Fruit fly (Drosophila melanogaster): ENCODE measurements around the gene CG13398.
A peak's percentile ranks its signal among the peaks of the same experiment; 100 is the strongest.

Gene CG13398

DNA sequence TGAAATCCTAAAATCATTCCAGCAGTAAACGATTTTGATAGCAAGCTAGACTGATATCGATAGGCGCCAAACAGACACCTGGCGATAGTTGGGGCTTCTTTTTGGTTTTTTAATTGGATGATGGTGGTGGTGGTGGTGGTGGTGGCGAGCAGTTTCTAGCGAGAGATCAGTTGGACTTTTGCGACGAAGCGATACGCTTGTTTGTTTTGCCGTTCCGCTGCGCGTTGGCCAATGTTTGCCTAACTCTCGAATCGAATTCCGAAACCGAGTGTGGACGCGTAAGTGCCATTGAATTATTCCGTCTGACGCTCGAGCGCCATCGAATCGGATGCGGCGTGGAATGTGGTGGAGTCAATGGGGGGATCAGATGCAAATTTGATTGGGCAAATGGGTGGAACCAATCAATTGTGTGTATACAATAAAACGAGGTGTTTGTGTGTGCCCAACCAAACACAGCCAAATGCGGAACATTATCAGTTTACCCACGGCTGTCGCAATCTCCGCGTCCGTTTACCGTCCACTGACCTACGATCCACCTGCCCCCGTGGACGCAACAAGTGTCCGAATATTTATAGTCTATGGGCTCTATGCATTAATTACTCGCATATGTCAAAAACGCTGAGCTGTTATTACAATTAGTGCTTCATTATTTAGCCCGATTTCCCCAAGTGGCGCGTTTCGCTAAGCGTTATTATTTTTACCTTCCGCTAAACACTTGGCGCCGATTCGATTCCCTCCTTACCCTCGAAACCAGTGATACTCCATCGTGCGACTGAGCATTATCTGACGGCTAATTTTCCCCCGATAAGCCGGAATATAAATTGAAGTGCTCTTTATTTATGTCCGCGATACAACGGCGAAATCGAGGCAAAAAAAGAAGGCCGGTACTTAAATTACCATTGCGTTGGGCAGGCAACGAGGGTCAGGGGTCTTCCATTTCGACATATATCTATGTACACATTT, 44.4 kb downstream of the CG13398 start, which contains the start of gene CG17292 (continued):
- TF ChIP-seq CG9609 (GFP tag; optimal IDR thresholded peaks at IDR 0.05) (no peak), prd (optimal IDR thresholded peaks at IDR 0.05) (no peak), prd (GFP tag; IDR thresholded peaks at IDR 0.05) (peak; percentile 35; the same call in 1 of the 3 replicates), Mad (GFP tag; optimal IDR thresholded peaks at IDR 0.05) (peak; percentile 42), run (tag; optimal IDR thresholded peaks at IDR 0.05) (peak; percentile 66), crol (GFP tag; IDR thresholded peaks at IDR 0.05) (no peak; the same call in 1 of the 2 replicates), klu (GFP tag; IDR thresholded peaks at IDR 0.05) (no peak), CG10959 (GFP tag; IDR thresholded peaks at IDR 0.05) (no peak), CG9876 (GFP tag; optimal IDR thresholded peaks at IDR 0.05) (no peak), Atf6 (GFP tag; IDR thresholded peaks at IDR 0.05) (peak; percentile 86), CG32772 (GFP tag; IDR thresholded peaks at IDR 0.05) (peak; percentile 31; the same call in 1 of the 2 replicates), CG9215 (GFP tag; IDR thresholded peaks at IDR 0.05) (no peak), h (optimal IDR thresholded peaks at IDR 0.05) (no peak), CG10209 (GFP tag; optimal IDR thresholded peaks at IDR 0.05) (peak; percentile 37), CG13296 (GFP tag; optimal IDR thresholded peaks at IDR 0.05) (peak; percentile 54), trh (GFP tag; optimal IDR thresholded peaks at IDR 0.05) (no peak), br (optimal IDR thresholded peaks at IDR 0.05) (no peak), Fer3 (tag; optimal IDR thresholded peaks at IDR 0.05) (peak; percentile 30), toy (GFP tag; IDR thresholded peaks at IDR 0.05) (no peak), pita (GFP tag; optimal IDR thresholded peaks at IDR 0.05) (no peak), CG6272 (GFP tag; IDR thresholded peaks at IDR 0.05) (peak; percentile 49), dm (GFP tag; optimal IDR thresholded peaks at IDR 0.05) (no peak), CG10543 (GFP tag; optimal IDR thresholded peaks at IDR 0.05) (peak; percentile 93), Aef1 (GFP tag; IDR thresholded peaks at IDR 0.05) (peak; percentile 20; the same call in 1 of the 3 replicates), HLH3B (GFP tag; IDR thresholded peaks at IDR 0.05) (peak; percentile 60), ftz-f1 (GFP tag; optimal IDR thresholded peaks at IDR 0.05) (peak; percentile 67), CG10654 (GFP tag; optimal IDR thresholded peaks at IDR 0.05) (no peak), CG8290 (GFP tag; optimal IDR thresholded peaks at IDR 0.05) (no peak), CG8290 (tag; optimal IDR thresholded peaks at IDR 0.05) (peak in 1 of 2 experiments; percentile 88), PHDP (tag; optimal IDR thresholded peaks at IDR 0.05) (peak; percentile 54), bsh (GFP tag; optimal IDR thresholded peaks at IDR 0.05) (peak in 1 of 2 experiments; percentile 23), slou (GFP tag; optimal IDR thresholded peaks at IDR 0.05) (no peak), Hand (GFP tag; optimal IDR thresholded peaks at IDR 0.05) (peak; percentile 30), CG13123 (GFP tag; optimal IDR thresholded peaks at IDR 0.05) (no peak), caup (GFP tag; optimal IDR thresholded peaks at IDR 0.05; ENCODE audit: severe bottlenecking) (peak; percentile 76), CG31224 (GFP tag; IDR thresholded peaks at IDR 0.05) (0 out of 2 replicates have a peak, but pooled peaks have one; percentile 13), CG1233 (GFP tag; optimal IDR thresholded peaks at IDR 0.05) (peak; percentile 4), Spps (tag; optimal IDR thresholded peaks at IDR 0.05) (no peak), Mrtf (GFP tag; IDR thresholded peaks at IDR 0.05) (no peak; the same call in 2 of the 3 replicates), D19A (tag; optimal IDR thresholded peaks at IDR 0.05) (peak; percentile 22), gce (GFP tag; IDR thresholded peaks at IDR 0.05) (peak; percentile 75; the same call in 1 of the 3 replicates), Xrp1 (GFP tag; IDR thresholded peaks at IDR 0.05) (peak; percentile 63), Mes4 (GFP tag; optimal IDR thresholded peaks at IDR 0.05) (peak; percentile 27), CG12744 (GFP tag; optimal IDR thresholded peaks at IDR 0.05) (no peak), Deaf1 (tag; optimal IDR thresholded peaks at IDR 0.05) (peak; percentile 76), CTCF (GFP tag; optimal IDR thresholded peaks at IDR 0.05) (peak; percentile 57), CG3163 (GFP tag; optimal IDR thresholded peaks at IDR 0.05) (peak; percentile 15), Six4 (GFP tag; optimal IDR thresholded peaks at IDR 0.05) (no peak), CG7987 (GFP tag; optimal IDR thresholded peaks at IDR 0.05) (peak; percentile 55), kay (GFP tag; optimal IDR thresholded peaks at IDR 0.05) (no peak), CG3281 (GFP tag; optimal IDR thresholded peaks at IDR 0.05) (peak; percentile 43)

Data from whole organism, embryonic.